Worm (Caenorhabditis elegans) whole organism, L4/young adult: ENCODE data around the gene catp-8.

Experiments used
- dao-5 ChIP-seq: sonication (generic microtip); optimal IDR thresholded peaks from 2 replicates; lab custom pipeline; 2016; ENCODE audit warnings: missing genotype, missing genetic modification characterization, moderate library complexity, missing compliant biosample characterization
- him-1 ChIP-seq: sonication (generic microtip); optimal IDR thresholded peaks from 2 replicates; lab custom pipeline; 2016; ENCODE audit warnings: missing genotype, missing genetic modification reagents, missing genetic modification characterization, missing compliant biosample characterization

- no peak for TF ChIP-seq him-1 (tag; lab: Kevin White, UChicago)
- TF ChIP-seq dao-5 (tag; lab: Kevin White, UChicago): no peak
Measured at ce11 chrIV:11455824-11456223, 23.2 kb downstream of the catp-8 start.
